Fruit fly (Drosophila melanogaster) whole organism, embryonic: ENCODE measurements around the gene CG42579.

Experiments used
- ATbp ChIP-seq: fragments of 200-800 bp; sonication (Bioruptor generic); optimal IDR thresholded peaks from 2 replicates; lab custom pipeline; 2017; ENCODE audit warnings: missing biosample characterization, mild to moderate bottlenecking, missing genetic modification characterization, missing genetic modification reagents
- Abd-B ChIP-seq: fragments of 200-800 bp; sonication (Bioruptor generic); optimal IDR thresholded peaks from 2 replicates; lab custom pipeline; 2018; ENCODE audit warnings: missing biosample characterization, mild to moderate bottlenecking, missing genetic modification characterization, moderate library complexity
- Asciz ChIP-seq: fragments of 200-800 bp; sonication (Bioruptor generic); optimal IDR thresholded peaks from 2 replicates; lab custom pipeline; 2017; ENCODE audit warnings: missing biosample characterization, mild to moderate bottlenecking, missing genetic modification characterization, missing genetic modification reagents
- CG12104 ChIP-seq: fragments of 200-800 bp; sonication (Bioruptor generic); optimal IDR thresholded peaks from 3 replicates; lab custom pipeline; 2016; ENCODE audit warnings: missing biosample characterization, missing genetic modification characterization
- CG12236 ChIP-seq: fragments of 200-800 bp; sonication (Bioruptor generic); optimal IDR thresholded peaks from 2 replicates; lab custom pipeline; 2016; ENCODE audit warnings: missing biosample characterization, missing genetic modification characterization
- CG12659 ChIP-seq: fragments of 200-800 bp; sonication (Bioruptor generic); optimal IDR thresholded peaks from 3 replicates; lab custom pipeline; 2017; ENCODE audit warnings: mild to moderate bottlenecking, missing biosample characterization, missing genetic modification reagents, missing genetic modification characterization
- CG12942 ChIP-seq: fragments of 200-800 bp; sonication (Bioruptor generic); optimal IDR thresholded peaks from 3 replicates; lab custom pipeline; 2016; ENCODE audit warnings: missing biosample characterization, missing genetic modification characterization
- CG14050 ChIP-seq: fragments of 200-800 bp; sonication (Bioruptor generic); IDR thresholded peaks from 3 replicates; pipeline ENCODE4 v1.3.6; 2022; ENCODE audit warnings: missing biosample characterization, missing genetic modification characterization
- CG15269 ChIP-seq: fragments of 200-800 bp; sonication (Bioruptor generic); optimal IDR thresholded peaks from 2 replicates; lab custom pipeline; 2018; ENCODE audit warnings: missing biosample characterization, mild to moderate bottlenecking, missing genetic modification characterization, moderate library complexity
- CG17328 ChIP-seq: fragments of 200-800 bp; sonication (Bioruptor generic); IDR thresholded peaks from 2 replicates; pipeline ENCODE4 v1.3.6; 2022; ENCODE audit warnings: missing biosample characterization, missing genetic modification characterization
- CG17359 ChIP-seq: fragments of 200-800 bp; sonication (Bioruptor generic); optimal IDR thresholded peaks from 3 replicates; lab custom pipeline; 2018; ENCODE audit warnings: missing biosample characterization, mild to moderate bottlenecking, missing genetic modification characterization, moderate library complexity
- CG17829 ChIP-seq: fragments of 200-800 bp; optimal IDR thresholded peaks from 2 replicates; lab custom pipeline; 2019; ENCODE audit warnings: missing biosample characterization, mild to moderate bottlenecking, missing genetic modification characterization, moderate library complexity
- CG18619 ChIP-seq: fragments of 200-800 bp; sonication (Bioruptor generic); optimal IDR thresholded peaks from 3 replicates; lab custom pipeline; 2017; ENCODE audit warnings: missing biosample characterization, mild to moderate bottlenecking, missing genetic modification characterization
- CG2712 ChIP-seq: fragments of 200-800 bp; optimal IDR thresholded peaks from 3 replicates; lab custom pipeline; 2019; ENCODE audit warnings: missing biosample characterization, mild to moderate bottlenecking, missing genetic modification characterization, moderate library complexity
- CG30403 ChIP-seq: fragments of 200-800 bp; sonication (Bioruptor generic); optimal IDR thresholded peaks from 3 replicates; lab custom pipeline; 2016; ENCODE audit warnings: missing biosample characterization, missing genetic modification characterization
- CG31441 ChIP-seq: fragments of 200-800 bp; sonication (Bioruptor generic); IDR thresholded peaks from 2 replicates; pipeline ENCODE4 v1.3.6; 2022; ENCODE audit warnings: missing biosample characterization, missing genetic modification characterization
- CG34422 ChIP-seq: fragments of 200-800 bp; sonication (Bioruptor generic); IDR thresholded peaks from 3 replicates; pipeline ENCODE4 v1.3.6; 2022; ENCODE audit warnings: missing biosample characterization, missing genetic modification characterization
- CG4424 ChIP-seq: fragments of 200-800 bp; sonication (Bioruptor generic); optimal IDR thresholded peaks from 3 replicates; lab custom pipeline; 2016; ENCODE audit warnings: missing biosample characterization, missing genetic modification characterization
- CG4730 ChIP-seq: fragments of 200-800 bp; sonication (Bioruptor generic); IDR thresholded peaks from 2 replicates; pipeline ENCODE4 v1.3.6; 2022; ENCODE audit warnings: missing biosample characterization, missing genetic modification characterization
- CG6654 ChIP-seq: fragments of 200-800 bp; sonication (Bioruptor generic); optimal IDR thresholded peaks from 2 replicates; lab custom pipeline; 2017; ENCODE audit warnings: missing biosample characterization, mild to moderate bottlenecking, missing genetic modification characterization
- CG8944 ChIP-seq: fragments of 200-800 bp; sonication (Bioruptor generic); optimal IDR thresholded peaks from 3 replicates; lab custom pipeline; 2016; ENCODE audit warnings: missing biosample characterization, missing genetic modification characterization
- CTCF ChIP-seq: fragments of 200-800 bp; sonication (Bioruptor generic); optimal IDR thresholded peaks from 2 replicates; lab custom pipeline; 2017; ENCODE audit warnings: missing biosample characterization, mild to moderate bottlenecking, missing genetic modification characterization, moderate library complexity
- CrebB ChIP-seq: fragments of 200-800 bp; sonication (Bioruptor generic); optimal IDR thresholded peaks from 3 replicates; lab custom pipeline; 2018; ENCODE audit warnings: missing biosample characterization, mild to moderate bottlenecking, missing genetic modification characterization
- E2f1 ChIP-seq: fragments of 200-800 bp; sonication (Bioruptor generic); IDR thresholded peaks from 2 replicates; pipeline ENCODE4 v1.3.6; 2022; ENCODE audit warnings: missing biosample characterization, missing genetic modification characterization
- H15 ChIP-seq: fragments of 200-800 bp; sonication (Bioruptor generic); IDR thresholded peaks from 3 replicates; pipeline ENCODE4 v1.3.6; 2022; ENCODE audit warnings: missing biosample characterization, missing genetic modification characterization
- HLH54F ChIP-seq: fragments of 200-800 bp; sonication (Bioruptor generic); optimal IDR thresholded peaks from 3 replicates; lab custom pipeline; 2016; ENCODE audit warnings: missing biosample characterization, missing genetic modification characterization
- Hmr ChIP-seq: fragments of 200-800 bp; sonication (Bioruptor generic); optimal IDR thresholded peaks from 3 replicates; lab custom pipeline; 2017; ENCODE audit warnings: mild to moderate bottlenecking, missing biosample characterization, missing genetic modification reagents, missing genetic modification characterization
- Optix ChIP-seq: fragments of 200-800 bp; sonication (Bioruptor generic); IDR thresholded peaks from 3 replicates; pipeline ENCODE4 v1.3.6; 2022; ENCODE audit warnings: missing biosample characterization, missing genetic modification characterization
- Ptx1 ChIP-seq: fragments of 200-800 bp; sonication (Bioruptor generic); IDR thresholded peaks from 2 replicates; pipeline ENCODE4 v1.3.6; 2022; ENCODE audit warnings: missing biosample characterization, missing genetic modification characterization
- Sox100B ChIP-seq: fragments of 200-800 bp; sonication (Bioruptor generic); optimal IDR thresholded peaks from 3 replicates; lab custom pipeline; 2018; ENCODE audit warnings: missing biosample characterization, mild to moderate bottlenecking, missing genetic modification characterization
- Ssrp ChIP-seq: fragments of 200-800 bp; sonication (Bioruptor generic); optimal IDR thresholded peaks from 2 replicates; lab custom pipeline; 2018; ENCODE audit warnings: missing biosample characterization, mild to moderate bottlenecking, missing genetic modification characterization, moderate library complexity
- Usf ChIP-seq: fragments of 200-800 bp; sonication (Bioruptor generic); optimal IDR thresholded peaks from 2 replicates; lab custom pipeline; 2017; ENCODE audit warnings: missing genotype, missing biosample characterization, missing genetic modification characterization
- ab ChIP-seq: fragments of 200-800 bp; sonication (Bioruptor generic); optimal IDR thresholded peaks from 2 replicates; lab custom pipeline; 2016; ENCODE audit warnings: missing biosample characterization, missing genetic modification characterization
- ap ChIP-seq: fragments of 200-800 bp; sonication (Bioruptor generic); IDR thresholded peaks from 2 replicates; pipeline ENCODE4 v1.3.6; 2022; ENCODE audit warnings: missing biosample characterization, missing genetic modification characterization
- cwo ChIP-seq: fragments of 200-800 bp; sonication (Bioruptor generic); optimal IDR thresholded peaks from 3 replicates; lab custom pipeline; 2017; ENCODE audit warnings: missing biosample characterization, missing genetic modification characterization, mild to moderate bottlenecking, moderate library complexity, missing genetic modification reagents
- dan ChIP-seq: fragments of 200-800 bp; sonication (Bioruptor generic); IDR thresholded peaks from 2 replicates; pipeline ENCODE4 v1.3.6; 2022; ENCODE audit warnings: missing biosample characterization, missing genetic modification characterization
- dmrt11E ChIP-seq: fragments of 200-800 bp; sonication (Bioruptor generic); optimal IDR thresholded peaks from 3 replicates; lab custom pipeline; 2018; ENCODE audit warnings: missing biosample characterization, mild to moderate bottlenecking, missing genetic modification characterization, moderate library complexity
- ewg ChIP-seq: fragments of 200-800 bp; sonication (Bioruptor generic); optimal IDR thresholded peaks from 3 replicates; lab custom pipeline; 2017; ENCODE audit warnings: mild to moderate bottlenecking, missing biosample characterization, missing genetic modification reagents, missing genetic modification characterization
- eyg ChIP-seq: fragments of 200-800 bp; sonication (Bioruptor generic); optimal IDR thresholded peaks from 3 replicates; lab custom pipeline; 2016; ENCODE audit warnings: missing biosample characterization, missing genetic modification characterization
- hkb ChIP-seq, 2 experiments: fragments of 200-800 bp in 1 of 2; fragments of >200 bp in 1 of 2; sonication (Bioruptor generic) in 1 of 2; IDR thresholded peaks in 1 of 2; optimal IDR thresholded peaks in 1 of 2; 2 replicates each; pipeline versions ENCODE4 v1.3.6 to Lab custom; 2017 to 2022; ENCODE audit warnings: missing biosample characterization in 1 of 2, missing genetic modification characterization in 1 of 2
- klu ChIP-seq: fragments of 200-800 bp; sonication (Bioruptor generic); IDR thresholded peaks from 2 replicates; pipeline ENCODE4 v1.3.6; 2022; ENCODE audit warnings: missing biosample characterization, missing genetic modification characterization
- mam ChIP-seq: fragments of 200-800 bp; sonication (Bioruptor generic); optimal IDR thresholded peaks from 3 replicates; lab custom pipeline; 2016; ENCODE audit warnings: missing biosample characterization, missing genetic modification characterization
- phol ChIP-seq: fragments of 200-800 bp; sonication (Bioruptor generic); optimal IDR thresholded peaks from 3 replicates; lab custom pipeline; 2018; ENCODE audit warnings: missing biosample characterization, mild to moderate bottlenecking, missing genetic modification characterization, moderate library complexity
- pnt ChIP-seq: fragments of 200-800 bp; sonication (Bioruptor generic); optimal IDR thresholded peaks from 3 replicates; lab custom pipeline; 2016; ENCODE audit warnings: missing biosample characterization, missing genetic modification characterization
- prd ChIP-seq, 3 experiments: fragments of >200 bp in 2 of 3; fragments of 200-800 bp in 1 of 3; sonication (Bioruptor generic) in 1 of 3; optimal IDR thresholded peaks in 2 of 3; IDR thresholded peaks in 1 of 3; 2 replicates in 2 of 3; 3 replicates in 1 of 3; pipeline versions ENCODE4 v1.3.6 to Lab custom; 2017 to 2022; ENCODE audit warnings: missing biosample characterization in 1 of 3, missing genetic modification characterization in 1 of 3
- sug ChIP-seq: fragments of 200-800 bp; optimal IDR thresholded peaks from 2 replicates; lab custom pipeline; 2019; ENCODE audit warnings: missing biosample characterization, mild to moderate bottlenecking, missing genetic modification characterization, moderate library complexity
- tin ChIP-seq: fragments of 200-800 bp; sonication (Bioruptor generic); optimal IDR thresholded peaks from 3 replicates; lab custom pipeline; 2016; ENCODE audit warnings: missing biosample characterization, missing genetic modification characterization
- zen ChIP-seq: fragments of 200-800 bp; sonication (Bioruptor generic); optimal IDR thresholded peaks from 3 replicates; lab custom pipeline; 2018; ENCODE audit warnings: missing biosample characterization, mild to moderate bottlenecking, missing genetic modification characterization, moderate library complexity
- zf30C ChIP-seq: fragments of 200-800 bp; sonication (Bioruptor generic); optimal IDR thresholded peaks from 3 replicates; lab custom pipeline; 2018; ENCODE audit warnings: missing biosample characterization, mild to moderate bottlenecking, missing genetic modification characterization
- zfh1 ChIP-seq: fragments of 200-800 bp; sonication (Bioruptor generic); IDR thresholded peaks from 3 replicates; pipeline ENCODE4 v1.3.6; 2022; ENCODE audit warnings: missing biosample characterization, missing genetic modification characterization

CG42579 gene

dm6 chrX:20507785-20508184 is 19.6 kb upstream of the CG42579 start (continued):
- TF ChIP-seq Abd-B (GFP tag; lab: Kevin White, UChicago) = peak; percentile 43
- peak; percentile 30 for TF ChIP-seq cwo (GFP tag; lab: Kevin White, UChicago)
- TF ChIP-seq CG17359 (tag; lab: Kevin White, UChicago) = peak; percentile 47
- 0 out of 3 replicates have a peak, but pooled peaks have one; percentile 10 for TF ChIP-seq Optix
- TF ChIP-seq hkb (optimal IDR thresholded peaks at IDR 0.05; lab: Kevin White, UChicago) = no peak
- TF ChIP-seq hkb (GFP tag; IDR thresholded peaks at IDR 0.05; lab: Robert Waterston, UW) = peak; percentile 45; the same call in 1 of the 2 replicates
- peak; percentile 57 for TF ChIP-seq CG15269 (tag; lab: Kevin White, UChicago)
- TF ChIP-seq zen (tag; lab: Kevin White, UChicago) = no peak
- TF ChIP-seq CG31441 (GFP tag; lab: Robert Waterston, UW) = peak; percentile 60
- TF ChIP-seq mam (GFP tag; lab: Kevin White, UChicago) = peak; percentile 38
- peak; percentile 30 for TF ChIP-seq CG12942 (GFP tag; lab: Kevin White, UChicago)
- TF ChIP-seq zf30C (GFP tag; lab: Kevin White, UChicago) = peak; percentile 30
- peak; percentile 39; the same call in 1 of the 3 replicates for TF ChIP-seq zfh1 (GFP tag; lab: Robert Waterston, UW)
- peak; percentile 46 for TF ChIP-seq E2f1 (GFP tag; lab: Robert Waterston, UW)
- TF ChIP-seq Usf (GFP tag; lab: Kevin White, UChicago) = no peak
- no peak for TF ChIP-seq CrebB (tag; lab: Kevin White, UChicago)
- TF ChIP-seq CG18619 (GFP tag; lab: Kevin White, UChicago) = peak; percentile 23
- peak; percentile 44 for TF ChIP-seq Hmr
- no peak for TF ChIP-seq CTCF
- TF ChIP-seq dmrt11E = peak; percentile 24
- TF ChIP-seq klu (GFP tag; lab: Robert Waterston, UW) = no peak
- TF ChIP-seq CG12236 (GFP tag; lab: Kevin White, UChicago) = no peak
- TF ChIP-seq ewg (GFP tag; lab: Kevin White, UChicago) = peak; percentile 29
- TF ChIP-seq CG17328 (GFP tag; lab: Robert Waterston, UW) = peak; percentile 36; the same call in 1 of the 2 replicates
- TF ChIP-seq CG12659 (GFP tag; lab: Kevin White, UChicago) = peak; percentile 29
- peak; percentile 29 for TF ChIP-seq ab
- peak; percentile 25 for TF ChIP-seq CG17829 (tag; lab: Kevin White, UChicago)
- peak; percentile 5 for TF ChIP-seq sug (tag; lab: Kevin White, UChicago)
- no peak for TF ChIP-seq ap (GFP tag; lab: Robert Waterston, UW)
- TF ChIP-seq Ssrp = peak; percentile 49
- peak; percentile 58; the same call in 1 of the 3 replicates for TF ChIP-seq CG34422 (GFP tag; lab: Robert Waterston, UW)
- peak; percentile 57 for TF ChIP-seq Sox100B (GFP tag; lab: Kevin White, UChicago)
- TF ChIP-seq CG14050 (GFP tag; lab: Robert Waterston, UW) = 0 out of 3 replicates have a peak, but pooled peaks have one; percentile 14
- no peak for TF ChIP-seq dan (GFP tag; lab: Robert Waterston, UW)
- TF ChIP-seq Asciz = no peak
- peak; percentile 63 for TF ChIP-seq phol (tag; lab: Kevin White, UChicago)
- TF ChIP-seq CG4424 (GFP tag; lab: Kevin White, UChicago) = peak; percentile 58
- peak; percentile 59 for TF ChIP-seq ATbp (GFP tag; lab: Kevin White, UChicago)
- TF ChIP-seq CG6654 (GFP tag; lab: Kevin White, UChicago) = no peak
- TF ChIP-seq tin (GFP tag; lab: Kevin White, UChicago) = peak; percentile 61
- TF ChIP-seq eyg = no peak
- TF ChIP-seq H15 (GFP tag; lab: Robert Waterston, UW) = 0 out of 3 replicates have a peak, but pooled peaks have one; percentile 34
- peak; percentile 12 for TF ChIP-seq CG8944 (GFP tag; lab: Kevin White, UChicago)
- TF ChIP-seq prd (optimal IDR thresholded peaks at IDR 0.05; lab: Kevin White, UChicago) = no peak
- TF ChIP-seq prd (GFP tag; IDR thresholded peaks at IDR 0.05; lab: Robert Waterston, UW) = peak; percentile 54; the same call in 1 of the 3 replicates
- peak; percentile 17 for TF ChIP-seq pnt (GFP tag; lab: Kevin White, UChicago)
- peak; percentile 51 for TF ChIP-seq CG12104 (GFP tag; lab: Kevin White, UChicago)
- peak; percentile 64 for TF ChIP-seq Ptx1
- TF ChIP-seq HLH54F (GFP tag; lab: Kevin White, UChicago) = peak; percentile 14
- TF ChIP-seq CG30403 = peak; percentile 53
- TF ChIP-seq CG4730 = peak; percentile 30; the same call in 1 of the 2 replicates
- TF ChIP-seq CG2712 = peak; percentile 47
